Worm (Caenorhabditis elegans) whole organism, late embryonic: ENCODE data around the gene cav-1.
A peak's percentile ranks its signal among the peaks of the same experiment; 100 is the strongest.

Experiments
- F13H6.1 ChIP-seq: sonication (generic microtip); optimal IDR thresholded peaks from 2 replicates; lab custom pipeline; 2016; ENCODE audit warnings: missing genetic modification characterization, missing compliant biosample characterization
- K09A11.1 ChIP-seq: sonication (generic microtip); optimal IDR thresholded peaks from 2 replicates; lab custom pipeline; 2017; ENCODE audit warnings: antibody characterized with exemption, mild to moderate bottlenecking, missing genetic modification characterization, missing compliant biosample characterization; ENCODE audit not compliant: insufficient read depth
- T23F11.4 ChIP-seq: fragments of 200-800 bp; sonication (Bioruptor generic); optimal IDR thresholded peaks from 2 replicates; lab custom pipeline; 2018; ENCODE audit warnings: mild to moderate bottlenecking, missing genetic modification characterization, missing compliant biosample characterization
- ama-1 ChIP-seq: fragments of 150-350 bp; optimal IDR thresholded peaks from 2 replicates; lab custom pipeline; 2014
- ceh-14 ChIP-seq: sonication (generic microtip); optimal IDR thresholded peaks from 2 replicates; lab custom pipeline; 2016; ENCODE audit warnings: missing genotype, missing genetic modification characterization, missing compliant biosample characterization
- ceh-18 ChIP-seq: sonication (generic microtip); optimal IDR thresholded peaks from 2 replicates; lab custom pipeline; 2016; ENCODE audit warnings: missing genetic modification characterization, missing compliant biosample characterization
- ceh-19 ChIP-seq: fragments of 200-800 bp; sonication (Bioruptor generic); optimal IDR thresholded peaks from 2 replicates; lab custom pipeline; 2018; ENCODE audit warnings: mild to moderate bottlenecking, missing genetic modification characterization, missing compliant biosample characterization
- ceh-24 ChIP-seq: sonication (generic microtip); optimal IDR thresholded peaks from 2 replicates; lab custom pipeline; 2016; ENCODE audit warnings: mild to moderate bottlenecking, missing genetic modification characterization, missing compliant biosample characterization
- ceh-31 ChIP-seq: sonication (generic microtip); optimal IDR thresholded peaks from 2 replicates; lab custom pipeline; 2016; ENCODE audit warnings: missing genetic modification characterization, missing compliant biosample characterization
- ceh-48 ChIP-seq: sonication (generic microtip); optimal IDR thresholded peaks from 2 replicates; lab custom pipeline; 2016; ENCODE audit warnings: missing genetic modification characterization, inconsistent platforms, missing compliant biosample characterization
- ceh-6 ChIP-seq: fragments of 200-800 bp; sonication (Bioruptor generic); optimal IDR thresholded peaks from 2 replicates; lab custom pipeline; 2018; ENCODE audit warnings: mild to moderate bottlenecking, missing genetic modification characterization, missing compliant biosample characterization
- che-1 ChIP-seq: sonication (generic microtip); optimal IDR thresholded peaks from 2 replicates; lab custom pipeline; 2016; ENCODE audit warnings: mild to moderate bottlenecking, missing genetic modification characterization, missing compliant biosample characterization
- dmd-4 ChIP-seq: sonication (generic microtip); optimal IDR thresholded peaks from 2 replicates; lab custom pipeline; 2016; ENCODE audit warnings: borderline replicate concordance, missing genetic modification characterization, missing compliant biosample characterization
- dve-1 ChIP-seq: sonication (generic microtip); optimal IDR thresholded peaks from 2 replicates; lab custom pipeline; 2017; ENCODE audit warnings: antibody characterized with exemption, mild to moderate bottlenecking, missing genetic modification characterization, missing compliant biosample characterization
- elt-4 ChIP-seq: sonication (generic microtip); optimal IDR thresholded peaks from 2 replicates; lab custom pipeline; 2016; ENCODE audit warnings: missing genetic modification characterization, missing compliant biosample characterization
- eyg-1 ChIP-seq: sonication (generic microtip); optimal IDR thresholded peaks from 2 replicates; lab custom pipeline; 2016; ENCODE audit warnings: missing genotype, missing genetic modification characterization, missing compliant biosample characterization
- fax-1 ChIP-seq: sonication (generic microtip); optimal IDR thresholded peaks from 2 replicates; lab custom pipeline; 2016; ENCODE audit warnings: missing genotype, missing genetic modification characterization, missing compliant biosample characterization
- lim-6 ChIP-seq: sonication (generic microtip); optimal IDR thresholded peaks from 2 replicates; lab custom pipeline; 2016; ENCODE audit warnings: missing genetic modification characterization, missing compliant biosample characterization
- lin-11 ChIP-seq: fragments of 200-800 bp; sonication (Bioruptor generic); optimal IDR thresholded peaks from 2 replicates; lab custom pipeline; 2018; ENCODE audit warnings: mild to moderate bottlenecking, missing genetic modification characterization, missing compliant biosample characterization
- madf-2 ChIP-seq: sonication (generic microtip); optimal IDR thresholded peaks from 2 replicates; lab custom pipeline; 2017; ENCODE audit warnings: missing genetic modification characterization, missing compliant biosample characterization
- mec-3 ChIP-seq: sonication (generic microtip); optimal IDR thresholded peaks from 2 replicates; lab custom pipeline; 2016; ENCODE audit warnings: borderline replicate concordance, missing genetic modification characterization, missing compliant biosample characterization
- nfya-1 ChIP-seq: sonication (generic microtip); optimal IDR thresholded peaks from 2 replicates; lab custom pipeline; 2017; ENCODE audit warnings: missing genetic modification characterization, mild to moderate bottlenecking, missing compliant biosample characterization, antibody characterized with exemption, moderate library complexity
- odd-2 ChIP-seq: sonication (generic microtip); optimal IDR thresholded peaks from 2 replicates; lab custom pipeline; 2017; ENCODE audit warnings: antibody characterized with exemption, mild to moderate bottlenecking, missing genetic modification characterization, missing compliant biosample characterization
- pag-3 ChIP-seq: sonication (generic microtip); optimal IDR thresholded peaks from 2 replicates; lab custom pipeline; 2016; ENCODE audit warnings: missing compliant biosample characterization, missing genetic modification characterization, borderline replicate concordance
- pat-9 ChIP-seq: fragments of 200-800 bp; sonication (Bioruptor generic); optimal IDR thresholded peaks from 2 replicates; lab custom pipeline; 2018; ENCODE audit warnings: mild to moderate bottlenecking, missing genetic modification characterization, moderate library complexity, missing compliant biosample characterization
- pha-4 ChIP-seq: fragments of 150-350 bp; optimal IDR thresholded peaks from 2 replicates; lab custom pipeline; 2018; ENCODE audit warnings: missing biosample characterization, missing genetic modification reagents, missing genetic modification characterization
- ref-2 ChIP-seq: sonication (generic microtip); optimal IDR thresholded peaks from 2 replicates; lab custom pipeline; 2016; ENCODE audit warnings: missing genetic modification characterization, missing compliant biosample characterization
- rnt-1 ChIP-seq: sonication (generic microtip); optimal IDR thresholded peaks from 2 replicates; lab custom pipeline; 2016; ENCODE audit warnings: missing genetic modification characterization, missing compliant biosample characterization
- sox-2 ChIP-seq: fragments of 200-800 bp; sonication (Bioruptor generic); IDR thresholded peaks from 2 replicates; pipeline ENCODE4 v1.3.6; 2022; ENCODE audit warnings: missing genetic modification reagents, missing genetic modification characterization, missing compliant biosample characterization
- syd-9 ChIP-seq: sonication (generic microtip); optimal IDR thresholded peaks from 2 replicates; lab custom pipeline; 2016; ENCODE audit warnings: mild to moderate bottlenecking, missing genetic modification characterization, moderate library complexity, missing compliant biosample characterization
- tbx-7 ChIP-seq: sonication (generic microtip); optimal IDR thresholded peaks from 2 replicates; lab custom pipeline; 2016; ENCODE audit warnings: missing genotype, missing genetic modification characterization, missing compliant biosample characterization
- unc-42 ChIP-seq: sonication (generic microtip); optimal IDR thresholded peaks from 2 replicates; lab custom pipeline; 2016; ENCODE audit warnings: missing genotype, missing genetic modification characterization, missing compliant biosample characterization
- unc-55 ChIP-seq: sonication (generic microtip); optimal IDR thresholded peaks from 2 replicates; lab custom pipeline; 2017; ENCODE audit warnings: missing biosample characterization, missing genetic modification reagents, missing genetic modification characterization
- unc-86 ChIP-seq: sonication (generic microtip); optimal IDR thresholded peaks from 2 replicates; lab custom pipeline; 2016; ENCODE audit warnings: missing genetic modification characterization, missing compliant biosample characterization
- zip-5 ChIP-seq: sonication (generic microtip); optimal IDR thresholded peaks from 2 replicates; lab custom pipeline; 2016; ENCODE audit warnings: missing genetic modification characterization, missing compliant biosample characterization

Gene cav-1

DNA sequence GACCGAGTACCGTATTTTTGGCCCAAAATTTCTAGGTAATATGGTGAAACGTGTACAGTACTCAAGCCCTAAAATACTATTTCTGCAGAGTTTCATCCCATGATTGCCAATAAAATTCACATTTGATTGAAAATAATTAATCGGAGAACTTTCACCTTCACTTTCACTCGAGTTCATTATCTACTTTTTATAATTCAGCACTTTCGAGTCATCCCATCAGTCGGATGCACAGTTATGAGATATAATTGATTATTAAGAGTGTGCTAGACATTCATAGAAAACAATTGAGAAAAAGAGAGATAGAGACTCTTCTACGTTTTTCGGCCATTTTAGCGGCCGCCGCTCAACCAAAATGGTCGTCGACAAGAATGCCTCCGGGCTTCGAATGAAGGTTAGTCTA, 30.4 kb downstream of the cav-1 start, which contains the start of gene fat-3:
Gene fat-3, plus strand, starts transcription at position 313 of the 400 bp plus-strand sequence.
- TF ChIP-seq elt-4, result no peak
- no peak for TF ChIP-seq pha-4 (tag; lab: Kevin White, UChicago)
- TF ChIP-seq ceh-14 (tag; lab: Kevin White, UChicago), result no peak

- TF ChIP-seq ref-2 (tag; lab: Kevin White, UChicago), result no peak
- TF ChIP-seq T23F11.4, result no peak
- TF ChIP-seq odd-2 (tag; lab: Kevin White, UChicago), result no peak
- peak; percentile 6 for TF ChIP-seq unc-42 (tag; lab: Kevin White, UChicago)
- no peak for TF ChIP-seq eyg-1
These were observed 31.2 kb downstream of the cav-1 start for ce11 chrIV:9803544-9803943.

DNA sequence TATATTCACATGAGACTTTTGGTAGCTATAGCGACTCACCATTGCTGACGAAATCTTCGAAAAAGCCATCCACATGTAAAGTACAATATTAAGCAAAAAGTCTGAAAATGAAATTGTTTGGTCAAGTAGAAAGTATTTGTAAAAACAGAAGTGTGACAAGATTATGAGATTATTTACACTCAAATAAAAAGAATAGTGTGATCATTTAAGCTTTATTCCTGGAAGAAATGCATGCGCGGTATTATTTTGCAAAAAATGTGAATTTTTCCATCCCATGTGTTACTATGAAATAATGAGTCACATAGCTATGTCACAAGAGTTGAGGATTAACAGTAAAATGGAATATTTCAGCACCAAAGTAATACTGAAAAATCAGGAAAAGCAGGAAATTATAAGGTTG, 38.3 kb downstream of the cav-1 start, which contains the start of gene dct-15:
Gene dct-15, minus strand, starts transcription at position 101 of the 400 bp plus-strand sequence.
- no peak for TF ChIP-seq lin-11 (tag; lab: Kevin White, UChicago)
- no peak for TF ChIP-seq tbx-7 (tag; lab: Kevin White, UChicago)
- no peak for TF ChIP-seq ref-2 (tag; lab: Kevin White, UChicago)
- TF ChIP-seq odd-2 (tag; lab: Kevin White, UChicago), result no peak
- no peak for TF ChIP-seq unc-86
- TF ChIP-seq rnt-1, result no peak
- TF ChIP-seq F13H6.1 (tag; lab: Kevin White, UChicago), result no peak
- no peak for TF ChIP-seq ceh-24
- no peak for TF ChIP-seq unc-42 (tag; lab: Kevin White, UChicago)
- TF ChIP-seq ceh-48 (tag; lab: Kevin White, UChicago), result no peak
- TF ChIP-seq zip-5 (tag; lab: Kevin White, UChicago), result no peak
- no peak for TF ChIP-seq syd-9 (tag; lab: Kevin White, UChicago)
- no peak for TF ChIP-seq ama-1
- TF ChIP-seq ceh-18, result no peak

DNA sequence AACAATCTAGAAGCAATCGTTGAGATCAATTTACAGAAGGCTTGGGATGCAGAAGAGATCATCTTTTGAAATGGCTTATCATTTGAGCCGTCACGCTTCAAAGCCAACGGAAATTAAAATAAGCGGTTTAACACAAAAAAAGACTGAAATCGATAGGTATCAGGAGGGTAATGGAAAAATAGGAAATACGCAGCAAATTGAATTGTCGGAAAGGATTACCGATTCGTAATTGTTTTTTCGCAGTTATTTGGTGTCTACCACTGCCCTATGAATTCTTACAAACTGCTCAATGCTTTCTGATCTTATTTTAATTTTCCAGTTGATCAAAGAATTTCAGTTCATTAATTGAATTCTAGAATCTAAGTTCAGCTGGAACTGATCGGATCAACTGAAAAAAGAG, 39.2 kb downstream of the cav-1 start:
- TF ChIP-seq pag-3, result no peak
- no peak for TF ChIP-seq unc-86
- no peak for TF ChIP-seq ceh-18

DNA sequence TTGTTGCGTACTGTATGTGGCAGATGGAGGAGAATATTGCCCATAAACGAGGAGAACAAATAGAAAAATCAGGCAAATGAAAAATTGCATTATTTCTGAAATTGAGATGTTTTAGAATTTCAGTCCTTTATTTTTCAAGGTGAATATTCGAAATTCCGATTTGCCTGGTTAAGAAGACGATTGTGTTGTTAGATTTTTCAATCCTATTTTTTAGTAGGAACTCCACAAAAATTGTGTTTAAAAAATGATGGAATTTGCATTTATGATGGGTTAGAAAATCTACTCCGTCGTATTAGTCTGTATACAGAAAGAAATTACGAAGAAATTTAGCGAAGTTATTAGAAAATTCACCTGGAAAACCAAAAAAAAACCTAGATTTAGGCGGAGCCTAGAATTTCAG, 43.1 kb downstream of the cav-1 start, which contains the start of gene egl-20:
Gene egl-20, minus strand, starts transcription at position 101 of the 400 bp plus-strand sequence.
- no peak for TF ChIP-seq ceh-31 (tag; lab: Kevin White, UChicago)
- TF ChIP-seq K09A11.1, result no peak
- TF ChIP-seq fax-1 (tag; lab: Kevin White, UChicago), result no peak
- TF ChIP-seq pag-3, result no peak
- no peak for TF ChIP-seq ceh-48 (tag; lab: Kevin White, UChicago)
- no peak for TF ChIP-seq dmd-4 (tag; lab: Kevin White, UChicago)
- no peak for TF ChIP-seq sox-2 (GFP tag; lab: Robert Waterston, UW)
- no peak for TF ChIP-seq lin-11 (tag; lab: Kevin White, UChicago)
- TF ChIP-seq eyg-1, result no peak
- TF ChIP-seq mec-3 (tag; lab: Kevin White, UChicago), result no peak
- TF ChIP-seq elt-4, result no peak
- TF ChIP-seq che-1 (tag; lab: Kevin White, UChicago), result no peak
- no peak for TF ChIP-seq ceh-19
- TF ChIP-seq rnt-1, result no peak
- no peak for TF ChIP-seq ceh-6 (GFP tag; lab: Kevin White, UChicago)
- TF ChIP-seq pat-9, result no peak
- TF ChIP-seq unc-55 (GFP tag; lab: Kevin White, UChicago), result no peak
- TF ChIP-seq, all 69 proteins: peak for 0

DNA sequence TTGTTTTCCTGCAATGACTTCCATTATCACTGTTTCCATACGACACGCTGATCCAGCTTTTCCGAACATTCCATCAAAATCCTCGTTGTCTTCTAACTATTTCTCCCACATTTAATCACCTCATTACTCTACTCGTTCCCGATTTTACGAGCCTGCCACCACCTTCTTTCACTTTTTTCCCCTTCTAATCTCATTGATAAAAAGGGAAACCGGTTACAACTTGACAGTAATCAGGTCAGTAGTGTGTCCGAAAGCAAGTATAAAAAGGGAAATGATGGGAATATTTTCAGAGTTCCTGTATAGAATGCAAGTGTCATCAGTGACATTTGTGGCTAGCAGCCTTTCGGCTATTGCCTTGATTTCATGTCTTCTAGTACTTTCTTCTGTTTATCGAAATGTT, 49.3 kb downstream of the cav-1 start, which contains the start of gene col-123:
Gene col-123, plus strand, starts transcription at position 301 of the 400 bp plus-strand sequence.
- TF ChIP-seq lim-6 (no peak), nfya-1 (tag; lab: Kevin White, UChicago) (no peak), elt-4 (no peak), zip-5 (tag; lab: Kevin White, UChicago) (no peak), dve-1 (tag; lab: Kevin White, UChicago) (no peak), madf-2 (tag; lab: Kevin White, UChicago) (no peak), unc-86 (no peak), pha-4 (tag; lab: Kevin White, UChicago) (no peak), unc-55 (GFP tag; lab: Kevin White, UChicago) (no peak), mec-3 (tag; lab: Kevin White, UChicago) (no peak)
- TF ChIP-seq, all 69 proteins: peak for 0
